Fruit fly (Drosophila melanogaster): ENCODE measurements around the gene CG6282.

DNA sequence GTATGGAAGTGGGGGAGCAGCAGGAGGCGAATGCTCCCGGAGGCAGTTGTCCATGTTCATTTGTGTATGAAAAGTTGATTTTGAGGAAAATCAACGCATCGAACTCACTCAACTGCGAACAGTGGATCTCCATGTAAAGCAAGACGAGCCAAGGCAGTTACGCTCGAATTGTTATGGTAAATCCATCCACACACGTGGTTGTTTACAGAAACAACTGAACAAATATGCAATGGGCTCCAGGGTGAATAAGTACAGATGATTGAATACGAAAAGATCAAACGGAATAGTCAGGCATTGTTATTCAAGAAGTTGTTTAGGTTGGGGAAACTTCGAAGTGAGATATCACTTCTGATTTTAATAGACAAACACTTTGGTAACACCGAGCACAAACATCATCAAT lies 20.4 kb upstream of the CG6282 start:
- no peak for TF ChIP-seq Ets98B (GFP tag; IDR thresholded peaks at IDR 0.05)
- TF ChIP-seq CG10348 (GFP tag; IDR thresholded peaks at IDR 0.05) = no peak
- TF ChIP-seq CG9948 (tag; optimal IDR thresholded peaks at IDR 0.05) = no peak
- no peak for TF ChIP-seq fd96Ca (GFP tag; IDR thresholded peaks at IDR 0.05)
- no peak for TF ChIP-seq Pif1B (GFP tag; optimal IDR thresholded peaks at IDR 0.05)
- TF ChIP-seq EcR (GFP tag; optimal IDR thresholded peaks at IDR 0.05) = no peak
- TF ChIP-seq CG14655 (GFP tag; optimal IDR thresholded peaks at IDR 0.05) = no peak
- TF ChIP-seq CG12605 (GFP tag; IDR thresholded peaks at IDR 0.05) = no peak
- no peak for TF ChIP-seq CG15710 (tag; optimal IDR thresholded peaks at IDR 0.05)
- TF ChIP-seq CG13204 (GFP tag; optimal IDR thresholded peaks at IDR 0.05) = no peak

All from whole organism, pupa.